Fruit fly (Drosophila melanogaster) whole organism, pupa: ENCODE measurements around the gene CG32483.

ENCODE experiments used
- CG8159 ChIP-seq: fragments of 200-800 bp; sonication (Bioruptor generic); optimal IDR thresholded peaks from 3 replicates; lab custom pipeline; 2018; ENCODE audit warnings: missing biosample characterization, mild to moderate bottlenecking, missing genetic modification characterization, moderate library complexity
- CG8301 ChIP-seq: fragments of 200-800 bp; sonication (Bioruptor generic); optimal IDR thresholded peaks from 2 replicates; lab custom pipeline; 2018; ENCODE audit warnings: missing biosample characterization, mild to moderate bottlenecking, missing genetic modification characterization
- CG9948 ChIP-seq: fragments of 200-800 bp; sonication (Bioruptor generic); optimal IDR thresholded peaks from 2 replicates; lab custom pipeline; 2018; ENCODE audit warnings: missing biosample characterization, mild to moderate bottlenecking, missing genetic modification characterization, moderate library complexity
- D1 ChIP-seq: fragments of 200-800 bp; sonication (Bioruptor generic); optimal IDR thresholded peaks from 2 replicates; lab custom pipeline; 2018; ENCODE audit warnings: missing biosample characterization, mild to moderate bottlenecking, missing genetic modification characterization, moderate library complexity
- EcR ChIP-seq: fragments of 200-800 bp; sonication (Bioruptor generic); optimal IDR thresholded peaks from 3 replicates; lab custom pipeline; 2019; ENCODE audit warnings: missing biosample characterization, missing genetic modification characterization, mild to moderate bottlenecking, moderate library complexity, missing genetic modification reagents
- Pif1A ChIP-seq: fragments of 200-800 bp; sonication (Bioruptor generic); optimal IDR thresholded peaks from 3 replicates; lab custom pipeline; 2016; ENCODE audit warnings: missing biosample characterization, missing genetic modification characterization
- gl ChIP-seq: fragments of 200-800 bp; sonication (Bioruptor generic); optimal IDR thresholded peaks from 2 replicates; lab custom pipeline; 2018; ENCODE audit warnings: missing biosample characterization, mild to moderate bottlenecking, missing genetic modification characterization

DNA sequence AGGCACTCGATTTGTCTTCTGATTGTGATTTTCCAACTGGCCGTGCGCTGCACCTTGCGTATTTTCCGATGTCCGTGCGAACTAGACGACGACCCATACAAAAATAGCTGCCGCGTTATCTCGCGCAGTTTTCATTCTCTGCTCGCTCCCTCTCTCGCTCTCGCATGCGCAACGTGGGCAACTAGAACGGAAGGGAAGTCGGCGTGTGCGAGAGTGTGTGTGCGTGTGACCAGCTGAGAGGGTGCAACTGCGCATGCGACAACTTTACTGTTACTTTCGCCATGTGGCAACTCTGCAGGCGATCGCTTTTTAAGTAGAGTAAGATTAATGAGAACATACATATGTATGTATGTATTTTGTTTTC, 4.5 kb downstream of the CG32483 start, which contains the start of gene ebd1:
- TF ChIP-seq CG8301 (tag; lab: Kevin White, UChicago), result no peak
- no peak for TF ChIP-seq Pif1A
- no peak for TF ChIP-seq gl (tag; lab: Kevin White, UChicago)
- TF ChIP-seq CG8159 (tag; lab: Kevin White, UChicago), result no peak
- no peak for TF ChIP-seq D1 (tag; lab: Kevin White, UChicago)
- TF ChIP-seq CG9948 (tag; lab: Kevin White, UChicago), result no peak
- no peak for TF ChIP-seq EcR
